Fruit fly (Drosophila melanogaster): ENCODE results near the gene Atg4b.

Atg4b gene

DNA sequence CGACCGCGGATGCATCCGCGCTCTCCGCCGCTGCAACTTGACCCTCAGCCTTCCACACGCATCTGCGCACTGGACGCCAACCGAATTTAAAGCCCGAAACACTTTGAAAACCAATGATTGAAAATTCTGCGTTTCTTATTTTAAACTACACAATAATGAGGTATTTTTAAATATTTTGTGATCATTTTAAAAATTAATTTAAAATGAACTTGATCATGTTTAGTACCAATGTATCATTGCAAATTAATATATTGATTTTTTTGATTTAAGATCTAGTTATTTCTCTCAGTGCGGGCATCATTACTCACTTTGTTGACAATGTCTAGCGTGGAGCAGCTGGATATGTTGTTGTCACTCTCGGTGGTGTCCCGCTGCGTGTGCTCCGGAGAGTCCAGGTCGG lies 10.1 kb upstream of the Atg4b start (continued):
- TF ChIP-seq dmrt11E (tag; optimal IDR thresholded peaks at IDR 0.05) (peak; percentile 15), CG6654 (GFP tag; optimal IDR thresholded peaks at IDR 0.05) (no peak), CG12659 (GFP tag; optimal IDR thresholded peaks at IDR 0.05) (peak; percentile 30), CG31441 (GFP tag; IDR thresholded peaks at IDR 0.05) (no peak; the same call in 1 of the 2 replicates), unpg (GFP tag; optimal IDR thresholded peaks at IDR 0.05) (peak; percentile 74), Hr51 (GFP tag; optimal IDR thresholded peaks at IDR 0.05) (no peak), bsh (GFP tag; optimal IDR thresholded peaks at IDR 0.05) (peak in 1 of 2 experiments; percentile 62), CG13424 (tag; optimal IDR thresholded peaks at IDR 0.05) (peak; percentile 40), hkb (optimal IDR thresholded peaks at IDR 0.05) (no peak), hkb (GFP tag; IDR thresholded peaks at IDR 0.05) (peak; percentile 63), CG2129 (GFP tag; IDR thresholded peaks at IDR 0.05; ENCODE audit: partially characterized antibody) (no peak), CG31224 (GFP tag; IDR thresholded peaks at IDR 0.05) (no peak), CG17612 (GFP tag; IDR thresholded peaks at IDR 0.05) (no peak), so (GFP tag; IDR thresholded peaks at IDR 0.05) (0 out of 3 replicates have a peak, but pooled peaks have one; percentile 51), pan (optimal IDR thresholded peaks at IDR 0.05) (no peak), pan (GFP tag; optimal IDR thresholded peaks at IDR 0.05 in 1 of 2, IDR thresholded peaks at IDR 0.05 in 1 of 2) (peak in 1 of 2 experiments; percentile 65), ci (GFP tag; IDR thresholded peaks at IDR 0.05) (no peak; the same call in 2 of the 3 replicates), jigr1 (GFP tag; IDR thresholded peaks at IDR 0.05) (no peak), H2.0 (GFP tag; IDR thresholded peaks at IDR 0.05) (peak; percentile 23; the same call in 1 of the 2 replicates), CG30403 (GFP tag; optimal IDR thresholded peaks at IDR 0.05) (peak; percentile 63), abd-A (tag; optimal IDR thresholded peaks at IDR 0.05) (no peak), CG9437 (GFP tag; optimal IDR thresholded peaks at IDR 0.05) (no peak), tup (GFP tag; optimal IDR thresholded peaks at IDR 0.05) (no peak), CG4617 (GFP tag; optimal IDR thresholded peaks at IDR 0.05; ENCODE audit: borderline replicate concordance) (no peak), CG33213 (GFP tag; optimal IDR thresholded peaks at IDR 0.05) (no peak), dmrt99B (tag; optimal IDR thresholded peaks at IDR 0.05) (no peak), lab (GFP tag; optimal IDR thresholded peaks at IDR 0.05) (no peak), CG7987 (GFP tag; optimal IDR thresholded peaks at IDR 0.05) (no peak), Pdp1 (GFP tag; optimal IDR thresholded peaks at IDR 0.05) (no peak), Hr3 (GFP tag; optimal IDR thresholded peaks at IDR 0.05) (peak; percentile 11), CG18599 (GFP tag; optimal IDR thresholded peaks at IDR 0.05) (no peak), Optix (GFP tag; IDR thresholded peaks at IDR 0.05) (no peak), CG11723 (GFP tag; optimal IDR thresholded peaks at IDR 0.05) (no peak), dysf (GFP tag; IDR thresholded peaks at IDR 0.05) (peak; percentile 40; the same call in 1 of the 3 replicates), ranshi (GFP tag; IDR thresholded peaks at IDR 0.05) (peak; percentile 41; the same call in 1 of the 2 replicates), Sry-β (GFP tag; optimal IDR thresholded peaks at IDR 0.05) (no peak), sens (GFP tag) (peak; percentile 75), CG10321 (GFP tag; IDR thresholded peaks at IDR 0.05) (0 out of 2 replicates have a peak, but pooled peaks have one; percentile 8), CG3163 (GFP tag; optimal IDR thresholded peaks at IDR 0.05) (no peak), CG15073 (GFP tag; optimal IDR thresholded peaks at IDR 0.05) (no peak), phol (tag; optimal IDR thresholded peaks at IDR 0.05) (peak; percentile 32), Taf1 (GFP tag; IDR thresholded peaks at IDR 0.05) (no peak), CG32767 (GFP tag; IDR thresholded peaks at IDR 0.05) (peak; percentile 9; the same call in 1 of the 2 replicates), CG18764 (GFP tag; optimal IDR thresholded peaks at IDR 0.05) (no peak), CG6683 (GFP tag; optimal IDR thresholded peaks at IDR 0.05) (peak; percentile 8), HLH4C (GFP tag; IDR thresholded peaks at IDR 0.05; ENCODE audit: partially characterized antibody) (no peak), prd (optimal IDR thresholded peaks at IDR 0.05) (no peak), prd (GFP tag; IDR thresholded peaks at IDR 0.05) (peak; percentile 40; the same call in 2 of the 3 replicates), ewg (GFP tag; optimal IDR thresholded peaks at IDR 0.05) (peak; percentile 83), CG6765 (GFP tag; optimal IDR thresholded peaks at IDR 0.05) (peak; percentile 8)
